Fruit fly (Drosophila melanogaster): Measurements from ENCODE around the gene by.

Gene by

dm6 chr3R:9533181-9534124, 642 bp upstream of the by start (continued):
- TF ChIP-seq pho (GFP tag; optimal IDR thresholded peaks at IDR 0.05) = peak; percentile 95
- TF ChIP-seq CG12236 (GFP tag; optimal IDR thresholded peaks at IDR 0.05) = peak; percentile 69
- peak; percentile 55; the same call in 2 of the 3 replicates for TF ChIP-seq knrl (GFP tag; IDR thresholded peaks at IDR 0.05; ENCODE audit: partially characterized antibody)
- TF ChIP-seq schlank (tag; optimal IDR thresholded peaks at IDR 0.05) = peak; percentile 87
- TF ChIP-seq Xbp1 (GFP tag; optimal IDR thresholded peaks at IDR 0.05) = peak; percentile 95
- TF ChIP-seq Hey (tag; optimal IDR thresholded peaks at IDR 0.05) = peak; percentile 65
- peak; percentile 95 for TF ChIP-seq Asciz (GFP tag; optimal IDR thresholded peaks at IDR 0.05)
- TF ChIP-seq Dip2 (GFP tag; IDR thresholded peaks at IDR 0.05) = peak; percentile 62; the same call in 1 of the 2 replicates
- TF ChIP-seq Camta (GFP tag; optimal IDR thresholded peaks at IDR 0.05) = peak; percentile 95
- peak; percentile 82 for TF ChIP-seq CG6272 (GFP tag; IDR thresholded peaks at IDR 0.05)
- peak; percentile 84 to 96 for TF ChIP-seq Pdp1 (GFP tag; optimal IDR thresholded peaks at IDR 0.05)
- TF ChIP-seq CG11398 (GFP tag; optimal IDR thresholded peaks at IDR 0.05) = peak; percentile 84
- TF ChIP-seq trh (GFP tag; optimal IDR thresholded peaks at IDR 0.05) = peak; percentile 89
- TF ChIP-seq stc (GFP tag; IDR thresholded peaks at IDR 0.05) = peak; percentile 74
- TF ChIP-seq CG9876 (GFP tag; optimal IDR thresholded peaks at IDR 0.05) = peak; percentile 67
- TF ChIP-seq CG14050 (GFP tag; IDR thresholded peaks at IDR 0.05) = peak; percentile 74
- peak; percentile 97 for TF ChIP-seq Hand (GFP tag; optimal IDR thresholded peaks at IDR 0.05)
- TF ChIP-seq tna (GFP tag; IDR thresholded peaks at IDR 0.05; ENCODE audit: partially characterized antibody) = no peak
- peak; percentile 84 for TF ChIP-seq Bdp1 (GFP tag; optimal IDR thresholded peaks at IDR 0.05)
- peak; percentile 87 for TF ChIP-seq cato (GFP tag; optimal IDR thresholded peaks at IDR 0.05; ENCODE audit: borderline replicate concordance)
- TF ChIP-seq CG12744 (GFP tag; optimal IDR thresholded peaks at IDR 0.05) = peak; percentile 88
- peak; percentile 88 for TF ChIP-seq Gug (GFP tag; IDR thresholded peaks at IDR 0.05)
- TF ChIP-seq Hmx (GFP tag; optimal IDR thresholded peaks at IDR 0.05) = peak; percentile 91
- TF ChIP-seq twi (tag; optimal IDR thresholded peaks at IDR 0.05) = peak; percentile 87
- TF ChIP-seq CG6791 (GFP tag; IDR thresholded peaks at IDR 0.05; ENCODE audit: partially characterized antibody) = no peak
- peak; percentile 83 for TF ChIP-seq sisA (GFP tag; IDR thresholded peaks at IDR 0.05)
- no peak for TF ChIP-seq hbn (GFP tag; IDR thresholded peaks at IDR 0.05; ENCODE audit: partially characterized antibody)
- peak; percentile 94 for TF ChIP-seq ATbp (GFP tag; optimal IDR thresholded peaks at IDR 0.05)
- TF ChIP-seq ase (GFP tag; IDR thresholded peaks at IDR 0.05) = peak; percentile 79; the same call in 2 of the 3 replicates
- TF ChIP-seq CG10565 (GFP tag; optimal IDR thresholded peaks at IDR 0.05) = peak; percentile 63
- peak; percentile 87 for TF ChIP-seq CG8359 (GFP tag; optimal IDR thresholded peaks at IDR 0.05; ENCODE audit: borderline replicate concordance)
- peak; percentile 75 for TF ChIP-seq Poxn (GFP tag; IDR thresholded peaks at IDR 0.05)
- peak; percentile 90 for TF ChIP-seq Side (GFP tag; optimal IDR thresholded peaks at IDR 0.05)
- TF ChIP-seq Kr (GFP tag; optimal IDR thresholded peaks at IDR 0.05) = no peak
- peak; percentile 97 for TF ChIP-seq dysf (GFP tag; IDR thresholded peaks at IDR 0.05)
- peak; percentile 74 for TF ChIP-seq CG1603 (tag; optimal IDR thresholded peaks at IDR 0.05)
- no peak for TF ChIP-seq lov (optimal IDR thresholded peaks at IDR 0.05)
- no peak for TF ChIP-seq lov (GFP tag; IDR thresholded peaks at IDR 0.05)
- TF ChIP-seq vfl (GFP tag; optimal IDR thresholded peaks at IDR 0.05) = peak; percentile 94
- TF ChIP-seq lab (GFP tag; optimal IDR thresholded peaks at IDR 0.05) = peak; percentile 96
- TF ChIP-seq emc (GFP tag; optimal IDR thresholded peaks at IDR 0.05) = peak; percentile 87
- peak; percentile 97 for TF ChIP-seq CG7839 (tag; optimal IDR thresholded peaks at IDR 0.05)
- TF ChIP-seq ci (GFP tag; IDR thresholded peaks at IDR 0.05) = peak; percentile 80
- TF ChIP-seq CG13287 (GFP tag; IDR thresholded peaks at IDR 0.05; ENCODE audit: partially characterized antibody) = no peak; the same call in 1 of the 2 replicates
- peak; percentile 97 for TF ChIP-seq CG6765 (GFP tag; optimal IDR thresholded peaks at IDR 0.05)
- TF ChIP-seq CG11560 (tag; IDR thresholded peaks at IDR 0.05) = peak; percentile 71
- peak; percentile 87 for TF ChIP-seq CG32767 (GFP tag; IDR thresholded peaks at IDR 0.05)
- peak; percentile 69 for TF ChIP-seq CG4617 (GFP tag; optimal IDR thresholded peaks at IDR 0.05; ENCODE audit: borderline replicate concordance)
